Worm (Caenorhabditis elegans) whole organism, L4/young adult: ENCODE results near the gene dct-1.

Source experiments
- dao-5 ChIP-seq: sonication (generic microtip); optimal IDR thresholded peaks from 2 replicates; lab custom pipeline; 2016; ENCODE audit warnings: missing genotype, missing genetic modification characterization, moderate library complexity, missing compliant biosample characterization
- him-1 ChIP-seq: sonication (generic microtip); optimal IDR thresholded peaks from 2 replicates; lab custom pipeline; 2016; ENCODE audit warnings: missing genotype, missing genetic modification reagents, missing genetic modification characterization, missing compliant biosample characterization

DNA sequence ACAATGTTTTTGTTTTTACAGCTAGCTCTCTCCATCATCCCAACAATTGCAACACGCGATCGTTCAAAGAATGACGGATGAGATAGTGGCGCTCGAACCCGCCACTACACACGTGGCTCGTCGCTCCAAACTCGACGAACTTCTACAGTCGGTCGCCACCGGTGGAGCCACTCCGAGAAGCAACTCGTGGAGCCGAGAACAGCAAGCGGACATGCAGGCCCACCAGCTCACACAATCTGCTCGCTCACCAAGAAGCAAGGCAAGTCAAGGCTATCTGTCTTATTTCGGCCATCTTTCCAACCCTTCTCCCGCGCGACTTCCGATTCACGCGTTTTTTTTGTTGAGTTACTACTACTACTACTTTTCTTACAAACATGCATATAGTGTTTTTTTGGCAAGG, 49.5 kb downstream of the dct-1 start, which contains the start of the genes F45E1.1 and F45E1.2:
- no peak for TF ChIP-seq him-1 (tag; lab: Kevin White, UChicago)
- no peak for TF ChIP-seq dao-5 (tag; lab: Kevin White, UChicago)
